Fruit fly (Drosophila melanogaster): ENCODE data around the gene bap.

DNA sequence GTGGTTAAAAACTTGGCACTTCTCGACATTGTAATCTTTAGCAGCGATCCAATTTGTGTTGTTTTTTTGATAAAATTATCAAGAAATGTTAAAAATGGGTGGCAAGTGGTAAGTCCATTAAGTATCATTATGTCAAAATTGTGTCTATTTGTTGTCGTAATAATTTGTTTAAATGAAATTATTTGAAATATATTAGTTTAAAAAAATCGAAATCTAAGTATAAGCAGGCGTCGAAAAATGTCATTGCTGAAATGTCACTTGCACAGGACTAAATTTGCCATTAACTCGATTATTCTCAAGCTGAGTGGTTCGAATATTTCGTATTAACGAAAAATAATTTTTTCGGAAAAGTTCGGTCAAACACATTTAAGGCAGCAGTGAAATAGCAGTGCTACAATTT lies 14.8 kb downstream of the bap start, which contains the start of gene CG7907:
- TF ChIP-seq ttk (optimal IDR thresholded peaks at IDR 0.05) = no peak
- no peak for TF ChIP-seq Myc (optimal IDR thresholded peaks at IDR 0.05)
- no peak for TF ChIP-seq psq (optimal IDR thresholded peaks at IDR 0.05)
- no peak for TF ChIP-seq Sin3A (optimal IDR thresholded peaks at IDR 0.05)
- no peak for TF ChIP-seq h (optimal IDR thresholded peaks at IDR 0.05)
- no peak for TF ChIP-seq insv (optimal IDR thresholded peaks at IDR 0.05)
